Worm (Caenorhabditis elegans) whole organism, L2 larva: ENCODE measurements around the gene F55A4.3.
A peak's percentile ranks its signal among the peaks of the same experiment; 100 is the strongest.

Experiments used
- C34F6.9 ChIP-seq: fragments of 150-350 bp; optimal IDR thresholded peaks from 2 replicates; lab custom pipeline; 2014; ENCODE audit warnings: missing biosample characterization, missing genetic modification characterization
- F13H6.1 ChIP-seq: sonication (generic microtip); optimal IDR thresholded peaks from 2 replicates; lab custom pipeline; 2016; ENCODE audit warnings: missing genetic modification characterization, missing compliant biosample characterization
- R02D3.7 ChIP-seq: fragments of 150-350 bp; optimal IDR thresholded peaks from 2 replicates; lab custom pipeline; 2014; ENCODE audit warnings: missing biosample characterization, missing genetic modification characterization
- Y55F3AM.14 ChIP-seq: fragments of 200-800 bp; sonication (Bioruptor generic); optimal IDR thresholded peaks from 2 replicates; lab custom pipeline; 2018; ENCODE audit warnings: mild to moderate bottlenecking, missing genetic modification characterization, missing compliant biosample characterization
- ZK546.5 ChIP-seq: sonication (generic microtip); optimal IDR thresholded peaks from 2 replicates; lab custom pipeline; 2017; ENCODE audit warnings: missing biosample characterization, missing genetic modification characterization
- alr-1 ChIP-seq: fragments of 150-350 bp; optimal IDR thresholded peaks from 2 replicates; lab custom pipeline; 2014; ENCODE audit warnings: missing biosample characterization, missing genetic modification characterization
- aly-2 ChIP-seq: fragments of 150-350 bp; optimal IDR thresholded peaks from 2 replicates; lab custom pipeline; 2014; ENCODE audit warnings: missing biosample characterization, missing genetic modification characterization
- ama-1 ChIP-seq: fragments of 150-350 bp; optimal IDR thresholded peaks from 2 replicates; lab custom pipeline; 2018; ENCODE audit warnings: inconsistent platforms
- blmp-1 ChIP-seq: sonication (generic microtip); optimal IDR thresholded peaks from 2 replicates; lab custom pipeline; 2017; ENCODE audit warnings: missing genetic modification characterization, mild to moderate bottlenecking, missing compliant biosample characterization, antibody characterized with exemption, moderate library complexity; ENCODE audit not compliant: insufficient read depth
- ceh-16 ChIP-seq: fragments of 150-350 bp; optimal IDR thresholded peaks from 2 replicates; lab custom pipeline; 2014; ENCODE audit warnings: missing biosample characterization, missing genetic modification characterization
- ceh-82 ChIP-seq: fragments of 150-350 bp; optimal IDR thresholded peaks from 2 replicates; lab custom pipeline; 2014; ENCODE audit warnings: missing biosample characterization, missing genetic modification characterization
- crh-2 ChIP-seq: sonication (generic microtip); optimal IDR thresholded peaks from 2 replicates; lab custom pipeline; 2017; ENCODE audit warnings: missing biosample characterization, missing genetic modification characterization
- dmd-4 ChIP-seq: sonication (generic microtip); optimal IDR thresholded peaks from 2 replicates; lab custom pipeline; 2017; ENCODE audit warnings: missing biosample characterization, missing genetic modification characterization
- egl-27 ChIP-seq: sonication (generic microtip); optimal IDR thresholded peaks from 3 replicates; lab custom pipeline; 2017; ENCODE audit warnings: missing biosample characterization, missing genetic modification reagents, missing genetic modification characterization
- elt-1 ChIP-seq: fragments of 150-350 bp; optimal IDR thresholded peaks from 2 replicates; lab custom pipeline; 2014; ENCODE audit warnings: missing biosample characterization, missing genetic modification characterization
- elt-3 ChIP-seq: sonication (generic microtip); optimal IDR thresholded peaks from 2 replicates; lab custom pipeline; 2017; ENCODE audit warnings: missing biosample characterization, missing genetic modification characterization
- fos-1 ChIP-seq: fragments of 150-350 bp; optimal IDR thresholded peaks from 2 replicates; lab custom pipeline; 2014; ENCODE audit warnings: missing biosample characterization, missing genetic modification characterization
- gmeb-1 ChIP-seq: fragments of 150-350 bp; optimal IDR thresholded peaks from 2 replicates; lab custom pipeline; 2014; ENCODE audit warnings: missing biosample characterization, missing genetic modification characterization
- lin-11 ChIP-seq: fragments of 150-350 bp; sonication (generic microtip); optimal IDR thresholded peaks from 2 replicates; lab custom pipeline; 2014; ENCODE audit warnings: missing biosample characterization, missing genetic modification characterization, inconsistent platforms, mixed read lengths
- lin-13 ChIP-seq: fragments of 150-350 bp; optimal IDR thresholded peaks from 2 replicates; lab custom pipeline; 2014; ENCODE audit warnings: missing biosample characterization, missing genetic modification reagents, missing genetic modification characterization
- lin-39 ChIP-seq: fragments of 150-350 bp; optimal IDR thresholded peaks from 2 replicates; lab custom pipeline; 2014; ENCODE audit warnings: missing biosample characterization, missing genetic modification reagents, missing genetic modification characterization
- lsy-2 ChIP-seq, 2 experiments: fragments of 150-350 bp in 1 of 2; sonication (generic microtip) in 1 of 2; optimal IDR thresholded peaks; 2 replicates each; lab custom pipeline; 2014 to 2017; ENCODE audit warnings: missing biosample characterization in 2 of 2, missing genetic modification characterization in 2 of 2
- mab-5 ChIP-seq: fragments of 150-350 bp; optimal IDR thresholded peaks from 2 replicates; lab custom pipeline; 2014; ENCODE audit warnings: missing biosample characterization, missing genetic modification characterization
- mbf-1 ChIP-seq: sonication (generic microtip); optimal IDR thresholded peaks from 2 replicates; lab custom pipeline; 2017; ENCODE audit warnings: missing biosample characterization, missing genetic modification characterization
- mdl-1 ChIP-seq, 2 experiments: fragments of 150-350 bp in 1 of 2; sonication (generic microtip) in 1 of 2; optimal IDR thresholded peaks; 2 replicates each; lab custom pipeline; 2017; ENCODE audit warnings: missing biosample characterization in 2 of 2, missing genetic modification characterization in 2 of 2
- nhr-10 ChIP-seq: sonication (generic microtip); optimal IDR thresholded peaks from 2 replicates; lab custom pipeline; 2017; ENCODE audit warnings: missing biosample characterization, missing genetic modification characterization
- nhr-11 ChIP-seq: fragments of 150-350 bp; optimal IDR thresholded peaks from 2 replicates; lab custom pipeline; 2014; ENCODE audit warnings: missing biosample characterization, missing genetic modification characterization
- nhr-12 ChIP-seq: fragments of 150-350 bp; optimal IDR thresholded peaks from 2 replicates; lab custom pipeline; 2014; ENCODE audit warnings: missing biosample characterization, missing genetic modification characterization
- nhr-129 ChIP-seq: fragments of 150-350 bp; optimal IDR thresholded peaks from 2 replicates; lab custom pipeline; 2014; ENCODE audit warnings: missing biosample characterization, missing genetic modification characterization
- nhr-21 ChIP-seq: fragments of 150-350 bp; optimal IDR thresholded peaks from 2 replicates; lab custom pipeline; 2014; ENCODE audit warnings: missing biosample characterization, missing genetic modification characterization
- nhr-23 ChIP-seq: fragments of 150-350 bp; optimal IDR thresholded peaks from 2 replicates; lab custom pipeline; 2014; ENCODE audit warnings: missing biosample characterization, missing genetic modification reagents, missing genetic modification characterization
- nhr-237 ChIP-seq: fragments of 150-350 bp; optimal IDR thresholded peaks from 2 replicates; lab custom pipeline; 2014; ENCODE audit warnings: missing biosample characterization, missing genetic modification characterization
- nhr-25 ChIP-seq: fragments of 150-350 bp; sonication (generic microtip); optimal IDR thresholded peaks from 3 replicates; lab custom pipeline; 2014; ENCODE audit warnings: missing biosample characterization, missing genetic modification characterization
- nhr-6 ChIP-seq: fragments of 150-350 bp; optimal IDR thresholded peaks from 2 replicates; lab custom pipeline; 2014; ENCODE audit warnings: missing biosample characterization, missing genetic modification characterization
- nhr-77 ChIP-seq: fragments of 150-350 bp; optimal IDR thresholded peaks from 2 replicates; lab custom pipeline; 2014; ENCODE audit warnings: missing biosample characterization, missing genetic modification characterization
- peb-1 ChIP-seq: fragments of 150-350 bp; optimal IDR thresholded peaks from 2 replicates; lab custom pipeline; 2014; ENCODE audit warnings: missing biosample characterization, missing genetic modification characterization
- sem-4 ChIP-seq: fragments of 150-350 bp; optimal IDR thresholded peaks from 2 replicates; lab custom pipeline; 2014; ENCODE audit warnings: missing biosample characterization, missing genetic modification reagents, missing genetic modification characterization
- skn-1 ChIP-seq: sonication (generic microtip); optimal IDR thresholded peaks from 2 replicates; lab custom pipeline; 2017; ENCODE audit warnings: missing biosample characterization, missing genetic modification characterization
- sma-3 ChIP-seq: sonication (generic microtip); optimal IDR thresholded peaks from 2 replicates; lab custom pipeline; 2016; ENCODE audit warnings: missing genetic modification reagents, missing genetic modification characterization, missing compliant biosample characterization
- sma-9 ChIP-seq, 2 experiments: fragments of 150-350 bp in 1 of 2; sonication (generic microtip) in 1 of 2; optimal IDR thresholded peaks; 2 replicates each; lab custom pipeline; 2014 to 2016; ENCODE audit warnings: missing genetic modification characterization in 2 of 2, mild to moderate bottlenecking in 1 of 2, missing biosample characterization in 1 of 2, missing compliant biosample characterization in 1 of 2, missing genetic modification reagents in 1 of 2, moderate library complexity in 1 of 2
- snpc-4 ChIP-seq: fragments of 150-350 bp; optimal IDR thresholded peaks from 2 replicates; lab custom pipeline; 2014; ENCODE audit warnings: missing biosample characterization, missing genetic modification characterization
- unc-39 ChIP-seq: fragments of 150-350 bp; optimal IDR thresholded peaks from 2 replicates; lab custom pipeline; 2014; ENCODE audit warnings: missing biosample characterization, missing genetic modification characterization
- unc-55 ChIP-seq: fragments of 150-350 bp; sonication (generic microtip); optimal IDR thresholded peaks from 3 replicates; lab custom pipeline; 2014; ENCODE audit warnings: missing biosample characterization, missing genetic modification reagents, missing genetic modification characterization
- unc-62 ChIP-seq: fragments of 150-350 bp; optimal IDR thresholded peaks from 2 replicates; lab custom pipeline; 2014; ENCODE audit warnings: missing biosample characterization, missing genetic modification reagents, missing genetic modification characterization
- zag-1 ChIP-seq: fragments of 150-350 bp; optimal IDR thresholded peaks from 2 replicates; lab custom pipeline; 2014; ENCODE audit warnings: missing biosample characterization, missing genetic modification characterization
- ztf-1 ChIP-seq: fragments of 200-800 bp; sonication (Bioruptor generic); conservative IDR thresholded peaks from 2 replicates; pipeline ENCODE4 v1.3.6; 2022; ENCODE audit warnings: missing genetic modification characterization, missing compliant biosample characterization
- ztf-11 ChIP-seq: sonication (generic microtip); optimal IDR thresholded peaks from 2 replicates; lab custom pipeline; 2017; ENCODE audit warnings: missing biosample characterization, missing genetic modification characterization
- ztf-4 ChIP-seq: fragments of 150-350 bp; optimal IDR thresholded peaks from 2 replicates; lab custom pipeline; 2014; ENCODE audit warnings: missing biosample characterization, missing genetic modification characterization

Gene F55A4.3

ce11 chrX:977958-978686, 46.8 kb downstream of the F55A4.3 start, which contains the start of gene abhd-3.2:
abhd-3.2 (minus strand) TSS chrX:978008.
- TF ChIP-seq alr-1 (tag; lab: Kevin White, UChicago) = no peak
- no peak for TF ChIP-seq unc-55
- no peak for TF ChIP-seq unc-62 (GFP tag; lab: Kevin White, UChicago)
- no peak for TF ChIP-seq skn-1
- no peak for TF ChIP-seq aly-2 (tag; lab: Kevin White, UChicago)
- TF ChIP-seq nhr-12 (tag; lab: Kevin White, UChicago) = no peak
- TF ChIP-seq nhr-11 (tag; lab: Kevin White, UChicago) = no peak
- TF ChIP-seq F13H6.1 (tag; lab: Kevin White, UChicago) = peak; percentile 3
- no peak for TF ChIP-seq lsy-2 (tag; optimal IDR thresholded peaks at IDR 0.05; lab: Kevin White, UChicago)
- peak; percentile 51 for TF ChIP-seq sma-3
- TF ChIP-seq fos-1 (tag; lab: Kevin White, UChicago) = peak; percentile 99
- TF ChIP-seq ZK546.5 = no peak
- no peak for TF ChIP-seq nhr-25 (tag; lab: Kevin White, UChicago)
- TF ChIP-seq sem-4 (tag; lab: Kevin White, UChicago) = no peak
- TF ChIP-seq elt-1 (tag; lab: Kevin White, UChicago) = no peak
- no peak for TF ChIP-seq nhr-23 (tag; lab: Kevin White, UChicago)
- no peak for TF ChIP-seq nhr-6
- TF ChIP-seq unc-39 = no peak
- TF ChIP-seq dmd-4 (tag; lab: Kevin White, UChicago) = no peak
- TF ChIP-seq nhr-77 (tag; lab: Kevin White, UChicago) = no peak
- no peak for TF ChIP-seq ztf-4 (tag; lab: Kevin White, UChicago)
- TF ChIP-seq gmeb-1 (tag; lab: Kevin White, UChicago) = peak; percentile 65
- no peak for TF ChIP-seq lin-39 (tag; lab: Kevin White, UChicago)
- TF ChIP-seq nhr-10 (tag; lab: Kevin White, UChicago) = no peak
- TF ChIP-seq nhr-129 = peak; percentile 15
- TF ChIP-seq sma-9 (GFP tag; optimal IDR thresholded peaks at IDR 0.05; lab: Kevin White, UChicago) = peak; percentile 90
- TF ChIP-seq sma-9 (tag; optimal IDR thresholded peaks at IDR 0.05; lab: Kevin White, UChicago) = no peak
- no peak for TF ChIP-seq ama-1
- TF ChIP-seq C34F6.9 (tag; lab: Kevin White, UChicago) = no peak
- no peak for TF ChIP-seq ztf-1 (GFP tag; lab: Robert Waterston, UW)
- TF ChIP-seq elt-3 (tag; lab: Kevin White, UChicago) = no peak
- no peak for TF ChIP-seq snpc-4 (tag; lab: Kevin White, UChicago)
- TF ChIP-seq nhr-21 (tag; lab: Kevin White, UChicago) = peak; percentile 17
- TF ChIP-seq peb-1 (tag; lab: Kevin White, UChicago) = no peak
- no peak for TF ChIP-seq ceh-82 (tag; lab: Kevin White, UChicago)
- no peak for TF ChIP-seq ztf-11 (tag; lab: Kevin White, UChicago)
- TF ChIP-seq R02D3.7 (tag; lab: Kevin White, UChicago) = no peak
- no peak for TF ChIP-seq Y55F3AM.14 (GFP tag; lab: Kevin White, UChicago)
- no peak for TF ChIP-seq lin-13 (GFP tag; lab: Kevin White, UChicago)
- peak; percentile 75 for TF ChIP-seq crh-2 (tag; lab: Kevin White, UChicago)
- TF ChIP-seq ceh-16 (tag; lab: Kevin White, UChicago) = no peak
- no peak for TF ChIP-seq mab-5 (tag; lab: Kevin White, UChicago)
- TF ChIP-seq mdl-1 (tag; optimal IDR thresholded peaks at IDR 0.05; lab: Kevin White, UChicago) = peak in 1 of 2 experiments; percentile 11
- TF ChIP-seq egl-27 (tag; lab: Kevin White, UChicago) = peak; percentile 67
- TF ChIP-seq mbf-1 = no peak
- no peak for TF ChIP-seq zag-1 (tag; lab: Kevin White, UChicago)
- peak; percentile 56 for TF ChIP-seq blmp-1 (tag; lab: Kevin White, UChicago)
- no peak for TF ChIP-seq nhr-237 (tag; lab: Kevin White, UChicago)
- TF ChIP-seq lin-11 (tag; lab: Kevin White, UChicago) = no peak
